Fruit fly (Drosophila melanogaster) whole organism, embryonic: Measurements from ENCODE around the gene pnr.

Experiments
- ATbp ChIP-seq: fragments of 200-800 bp; sonication (Bioruptor generic); optimal IDR thresholded peaks from 2 replicates; lab custom pipeline; 2017; ENCODE audit warnings: missing biosample characterization, mild to moderate bottlenecking, missing genetic modification characterization, missing genetic modification reagents
- Asciz ChIP-seq: fragments of 200-800 bp; sonication (Bioruptor generic); optimal IDR thresholded peaks from 2 replicates; lab custom pipeline; 2017; ENCODE audit warnings: missing biosample characterization, mild to moderate bottlenecking, missing genetic modification characterization, missing genetic modification reagents
- BtbVII ChIP-seq: fragments of 200-800 bp; sonication (Bioruptor generic); optimal IDR thresholded peaks from 3 replicates; lab custom pipeline; 2017; ENCODE audit warnings: missing biosample characterization, mild to moderate bottlenecking, missing genetic modification characterization
- CG10543 ChIP-seq: fragments of 200-800 bp; sonication (Bioruptor generic); optimal IDR thresholded peaks from 3 replicates; lab custom pipeline; 2017; ENCODE audit warnings: missing biosample characterization, mild to moderate bottlenecking, missing genetic modification characterization, moderate library complexity
- CG11695 ChIP-seq: fragments of 200-800 bp; sonication (Bioruptor generic); IDR thresholded peaks from 3 replicates; pipeline ENCODE4 v1.3.6; 2022; ENCODE audit warnings: missing biosample characterization, missing genetic modification characterization
- CG1233 ChIP-seq: fragments of 200-800 bp; sonication (Bioruptor generic); optimal IDR thresholded peaks from 4 replicates; lab custom pipeline; 2018; ENCODE audit warnings: missing biosample characterization, mild to moderate bottlenecking, missing genetic modification characterization
- CG12659 ChIP-seq: fragments of 200-800 bp; sonication (Bioruptor generic); optimal IDR thresholded peaks from 3 replicates; lab custom pipeline; 2017; ENCODE audit warnings: mild to moderate bottlenecking, missing biosample characterization, missing genetic modification reagents, missing genetic modification characterization
- CG15269 ChIP-seq: fragments of 200-800 bp; sonication (Bioruptor generic); optimal IDR thresholded peaks from 2 replicates; lab custom pipeline; 2018; ENCODE audit warnings: missing biosample characterization, mild to moderate bottlenecking, missing genetic modification characterization, moderate library complexity
- CG15479 ChIP-seq: fragments of 200-800 bp; sonication (Bioruptor generic); optimal IDR thresholded peaks from 3 replicates; lab custom pipeline; 2019; ENCODE audit warnings: missing biosample characterization, mild to moderate bottlenecking, missing genetic modification characterization, moderate library complexity
- CG15601 ChIP-seq: fragments of 200-800 bp; sonication (Bioruptor generic); optimal IDR thresholded peaks from 3 replicates; lab custom pipeline; 2019; ENCODE audit warnings: missing biosample characterization, mild to moderate bottlenecking, missing genetic modification characterization, moderate library complexity
- CG18011 ChIP-seq: fragments of 200-800 bp; sonication (Bioruptor generic); optimal IDR thresholded peaks from 2 replicates; lab custom pipeline; 2017; ENCODE audit warnings: missing biosample characterization, missing genetic modification characterization, mild to moderate bottlenecking, moderate library complexity, missing genotype
- CG2678 ChIP-seq: fragments of 200-800 bp; sonication (Bioruptor generic); optimal IDR thresholded peaks from 3 replicates; lab custom pipeline; 2019; ENCODE audit warnings: missing biosample characterization, mild to moderate bottlenecking, missing genetic modification characterization, moderate library complexity
- CG30403 ChIP-seq: fragments of 200-800 bp; sonication (Bioruptor generic); optimal IDR thresholded peaks from 3 replicates; lab custom pipeline; 2016; ENCODE audit warnings: missing biosample characterization, missing genetic modification characterization
- CG31365 ChIP-seq: fragments of 200-800 bp; sonication (Bioruptor generic); optimal IDR thresholded peaks from 2 replicates; lab custom pipeline; 2018; ENCODE audit warnings: missing biosample characterization, mild to moderate bottlenecking, missing genetic modification characterization
- CG3163 ChIP-seq: fragments of 200-800 bp; sonication (Bioruptor generic); optimal IDR thresholded peaks from 3 replicates; lab custom pipeline; 2016; ENCODE audit warnings: missing biosample characterization, missing genetic modification characterization
- CG32532 ChIP-seq: fragments of 200-800 bp; sonication (Bioruptor generic); IDR thresholded peaks from 2 replicates; pipeline ENCODE4 v1.3.6; 2022; ENCODE audit warnings: missing biosample characterization, missing genetic modification characterization
- CG34376 ChIP-seq: fragments of 200-800 bp; sonication (Bioruptor generic); optimal IDR thresholded peaks from 2 replicates; lab custom pipeline; 2018; ENCODE audit warnings: missing biosample characterization, mild to moderate bottlenecking, missing genetic modification characterization
- CG4360 ChIP-seq: fragments of 200-800 bp; sonication (Bioruptor generic); IDR thresholded peaks from 2 replicates; pipeline ENCODE4 v1.3.6; 2022; ENCODE audit warnings: missing biosample characterization, missing genetic modification characterization
- CG5180 ChIP-seq: fragments of 200-800 bp; sonication (Bioruptor generic); optimal IDR thresholded peaks from 3 replicates; lab custom pipeline; 2017; ENCODE audit warnings: missing biosample characterization, missing genetic modification characterization, mild to moderate bottlenecking, moderate library complexity, missing genetic modification reagents
- CG6254 ChIP-seq: fragments of 200-800 bp; sonication (Bioruptor generic); optimal IDR thresholded peaks from 3 replicates; lab custom pipeline; 2017; ENCODE audit warnings: mild to moderate bottlenecking, missing biosample characterization, missing genetic modification reagents, missing genetic modification characterization
- CG7839 ChIP-seq: fragments of 200-800 bp; sonication (Bioruptor generic); optimal IDR thresholded peaks from 3 replicates; lab custom pipeline; 2018; ENCODE audit warnings: missing biosample characterization, mild to moderate bottlenecking, missing genetic modification characterization, moderate library complexity
- Camta ChIP-seq: fragments of 200-800 bp; sonication (Bioruptor generic); optimal IDR thresholded peaks from 2 replicates; lab custom pipeline; 2016; ENCODE audit warnings: missing biosample characterization, missing genetic modification characterization
- HHEX ChIP-seq: fragments of 200-800 bp; sonication (Bioruptor generic); optimal IDR thresholded peaks from 3 replicates; lab custom pipeline; 2017; ENCODE audit warnings: missing biosample characterization, mild to moderate bottlenecking, missing genetic modification characterization, missing genetic modification reagents
- Hr51 ChIP-seq, 2 experiments: fragments of 200-800 bp; sonication (Bioruptor generic); optimal IDR thresholded peaks; 2 replicates in 1 of 2; 3 replicates in 1 of 2; lab custom pipeline; 2016 to 2018; ENCODE audit warnings: missing biosample characterization in 2 of 2, missing genetic modification characterization in 2 of 2, mild to moderate bottlenecking in 1 of 2, moderate library complexity in 1 of 2
- Hsf ChIP-seq: fragments of 200-800 bp; sonication (Bioruptor generic); optimal IDR thresholded peaks from 3 replicates; lab custom pipeline; 2016; ENCODE audit warnings: missing biosample characterization, missing genetic modification characterization
- Max ChIP-seq: fragments of 200-800 bp; sonication (Bioruptor generic); optimal IDR thresholded peaks from 2 replicates; lab custom pipeline; 2016; ENCODE audit warnings: missing biosample characterization, mild to moderate bottlenecking, missing genetic modification characterization
- NfI ChIP-seq: fragments of 200-800 bp; sonication (Bioruptor generic); optimal IDR thresholded peaks from 3 replicates; lab custom pipeline; 2018; ENCODE audit warnings: missing biosample characterization, mild to moderate bottlenecking, missing genetic modification characterization, moderate library complexity
- Pdp1 ChIP-seq, 2 experiments: fragments of 200-800 bp; sonication (Bioruptor generic); optimal IDR thresholded peaks; 3 replicates each; lab custom pipeline; 2016; ENCODE audit warnings: missing biosample characterization in 2 of 2, missing genetic modification characterization in 2 of 2, mild to moderate bottlenecking in 1 of 2, moderate library complexity in 1 of 2
- Rfx ChIP-seq: fragments of 200-800 bp; sonication (Bioruptor generic); IDR thresholded peaks from 2 replicates; pipeline ENCODE4 v1.3.6; 2022; ENCODE audit warnings: missing biosample characterization, missing genetic modification characterization
- Rx ChIP-seq: fragments of 200-800 bp; sonication (Bioruptor generic); IDR thresholded peaks from 2 replicates; pipeline ENCODE4 v1.3.6; 2022; ENCODE audit warnings: missing biosample characterization, missing genetic modification characterization
- Scr ChIP-seq: fragments of 200-800 bp; sonication (Bioruptor generic); IDR thresholded peaks from 2 replicates; pipeline ENCODE4 v1.3.6; 2022; ENCODE audit warnings: missing biosample characterization, missing genetic modification characterization; ENCODE audit not compliant: partially characterized antibody
- bcd ChIP-seq: fragments of 200-800 bp; sonication (Bioruptor generic); optimal IDR thresholded peaks from 2 replicates; lab custom pipeline; 2017; ENCODE audit warnings: missing biosample characterization, mild to moderate bottlenecking, missing genetic modification characterization
- cad ChIP-seq: fragments of >200 bp; optimal IDR thresholded peaks from 2 replicates; lab custom pipeline; 2017; ENCODE audit warnings: missing biosample characterization, missing genetic modification characterization
- cg ChIP-seq: fragments of 200-800 bp; sonication (Bioruptor generic); optimal IDR thresholded peaks from 3 replicates; lab custom pipeline; 2019; ENCODE audit warnings: missing biosample characterization, mild to moderate bottlenecking, missing genetic modification characterization, moderate library complexity
- chn ChIP-seq: fragments of 200-800 bp; sonication (Bioruptor generic); optimal IDR thresholded peaks from 2 replicates; lab custom pipeline; 2016; ENCODE audit warnings: missing biosample characterization, missing genetic modification characterization
- corto ChIP-seq: fragments of 200-800 bp; sonication (Bioruptor generic); optimal IDR thresholded peaks from 2 replicates; lab custom pipeline; 2016; ENCODE audit warnings: missing biosample characterization, mild to moderate bottlenecking, missing genetic modification characterization, moderate library complexity
- dati ChIP-seq: fragments of 200-800 bp; sonication (Bioruptor generic); IDR thresholded peaks from 2 replicates; pipeline ENCODE4 v1.3.6; 2022; ENCODE audit warnings: missing biosample characterization, missing genetic modification characterization
- dm ChIP-seq: fragments of 200-800 bp; sonication (Bioruptor generic); optimal IDR thresholded peaks from 3 replicates; lab custom pipeline; 2016; ENCODE audit warnings: missing biosample characterization, missing genetic modification characterization
- exex ChIP-seq: fragments of 200-800 bp; sonication (Bioruptor generic); optimal IDR thresholded peaks from 4 replicates; lab custom pipeline; 2018; ENCODE audit warnings: missing biosample characterization, mild to moderate bottlenecking, missing genetic modification characterization, moderate library complexity
- grn ChIP-seq: fragments of 200-800 bp; sonication (Bioruptor generic); optimal IDR thresholded peaks from 3 replicates; lab custom pipeline; 2017; ENCODE audit warnings: missing biosample characterization, missing genetic modification characterization
- kah ChIP-seq: fragments of 200-800 bp; sonication (Bioruptor generic); optimal IDR thresholded peaks from 2 replicates; lab custom pipeline; 2018; ENCODE audit warnings: missing biosample characterization, mild to moderate bottlenecking, missing genetic modification characterization
- nerfin-1 ChIP-seq: fragments of 200-800 bp; sonication (Bioruptor generic); optimal IDR thresholded peaks from 3 replicates; lab custom pipeline; 2019; ENCODE audit warnings: missing biosample characterization, mild to moderate bottlenecking, missing genetic modification characterization, moderate library complexity
- nom ChIP-seq: fragments of 200-800 bp; sonication (Bioruptor generic); optimal IDR thresholded peaks from 2 replicates; lab custom pipeline; 2017; ENCODE audit warnings: missing biosample characterization, missing genetic modification characterization, mild to moderate bottlenecking, moderate library complexity, missing genetic modification reagents
- odd ChIP-seq: fragments of 200-800 bp; sonication (Bioruptor generic); optimal IDR thresholded peaks from 2 replicates; lab custom pipeline; 2017; ENCODE audit warnings: missing biosample characterization, mild to moderate bottlenecking, missing genetic modification characterization
- salm ChIP-seq: fragments of 200-800 bp; sonication (Bioruptor generic); optimal IDR thresholded peaks from 2 replicates; lab custom pipeline; 2018; ENCODE audit warnings: missing biosample characterization, mild to moderate bottlenecking, missing genetic modification characterization
- sd ChIP-seq: fragments of 200-800 bp; sonication (Bioruptor generic); optimal IDR thresholded peaks from 3 replicates; lab custom pipeline; 2018; ENCODE audit warnings: missing biosample characterization, mild to moderate bottlenecking, missing genetic modification characterization, moderate library complexity
- slbo ChIP-seq: fragments of 200-800 bp; sonication (Bioruptor generic); IDR thresholded peaks from 2 replicates; pipeline ENCODE4 v1.3.6; 2022; ENCODE audit warnings: missing biosample characterization, missing genetic modification characterization
- wek ChIP-seq: fragments of 200-800 bp; sonication (Bioruptor generic); optimal IDR thresholded peaks from 3 replicates; lab custom pipeline; 2018; ENCODE audit warnings: missing biosample characterization, mild to moderate bottlenecking, missing genetic modification characterization, moderate library complexity

The pnr gene

DNA sequence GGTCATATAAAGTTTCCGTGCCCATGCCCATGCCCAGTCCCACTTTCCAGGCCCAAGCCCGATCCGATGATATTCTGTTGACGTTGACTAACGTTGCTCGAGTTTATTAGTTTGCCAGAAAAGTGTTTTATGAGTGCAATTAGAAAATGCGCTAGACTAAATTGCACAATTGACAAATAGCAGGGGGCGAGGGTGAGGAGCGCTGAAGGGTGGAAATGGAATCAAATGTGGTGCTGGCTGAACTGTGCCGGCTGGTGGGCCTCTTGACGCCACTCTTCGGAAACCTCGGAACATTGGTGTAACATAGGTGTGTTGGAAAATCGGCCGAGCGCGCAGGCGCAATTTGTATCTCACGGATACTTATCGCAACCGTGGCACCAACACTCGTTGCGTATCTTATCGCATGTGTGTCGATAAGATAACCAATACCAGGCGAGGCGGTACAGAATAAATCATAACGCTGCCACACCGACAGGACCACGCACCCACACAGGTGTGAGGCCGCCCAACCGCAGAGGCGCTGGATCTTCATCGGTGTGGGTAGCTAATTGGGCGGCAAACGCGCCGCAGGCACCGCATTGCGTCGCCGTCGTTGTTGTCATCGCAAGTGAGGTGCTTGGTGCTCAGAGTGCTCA lies 14.1 kb upstream of the pnr start:
- TF ChIP-seq Asciz (peak; percentile 51), BtbVII (GFP tag; lab: Kevin White, UChicago) (peak; percentile 46), CG11695 (GFP tag; lab: Robert Waterston, UW) (no peak), CG1233 (peak; percentile 4), Hr51 (GFP tag; optimal IDR thresholded peaks at IDR 0.05; lab: Kevin White, UChicago) (peak in 1 of 2 experiments; percentile 43), grn (GFP tag; lab: Kevin White, UChicago) (peak; percentile 66), Rfx (GFP tag; lab: Robert Waterston, UW) (0 out of 2 replicates have a peak, but pooled peaks have one; percentile 5), nerfin-1 (tag; lab: Kevin White, UChicago) (peak; percentile 25), cg (GFP tag; lab: Kevin White, UChicago) (peak; percentile 83), CG34376 (GFP tag; lab: Kevin White, UChicago) (peak; percentile 38), dm (GFP tag; lab: Kevin White, UChicago) (no peak), CG5180 (peak; percentile 52), Camta (no peak), slbo (GFP tag; lab: Robert Waterston, UW) (0 out of 2 replicates have a peak, but pooled peaks have one; percentile 3), ATbp (peak; percentile 23), CG30403 (GFP tag; lab: Kevin White, UChicago) (no peak), CG15479 (peak; percentile 94), CG2678 (tag; lab: Kevin White, UChicago) (peak; percentile 58), nom (GFP tag; lab: Kevin White, UChicago) (no peak), sd (peak; percentile 22), Rx (GFP tag; lab: Robert Waterston, UW) (no peak), bcd (GFP tag; lab: Kevin White, UChicago) (no peak), CG6254 (GFP tag; lab: Kevin White, UChicago) (peak; percentile 36), chn (no peak), Scr (no peak), CG18011 (no peak), cad (GFP tag; lab: Kevin White, UChicago) (no peak), Max (no peak), exex (peak; percentile 80), Pdp1 (GFP tag; optimal IDR thresholded peaks at IDR 0.05; lab: Kevin White, UChicago) (peak in 1 of 2 experiments; percentile 26), CG15601 (peak; percentile 6), CG15269 (tag; lab: Kevin White, UChicago) (peak; percentile 13), CG4360 (GFP tag; lab: Robert Waterston, UW) (no peak), salm (tag; lab: Kevin White, UChicago) (peak; percentile 30), wek (peak; percentile 39), CG7839 (tag; lab: Kevin White, UChicago) (peak; percentile 16), CG3163 (GFP tag; lab: Kevin White, UChicago) (no peak), odd (GFP tag; lab: Kevin White, UChicago) (peak; percentile 38), CG32532 (peak; percentile 13; the same call in 1 of the 2 replicates), CG31365 (tag; lab: Kevin White, UChicago) (peak; percentile 5), corto (GFP tag; lab: Kevin White, UChicago) (peak; percentile 4), dati (GFP tag; lab: Robert Waterston, UW) (no peak), Hsf (GFP tag; lab: Kevin White, UChicago) (no peak), kah (peak; percentile 39), CG12659 (GFP tag; lab: Kevin White, UChicago) (peak; percentile 10), NfI (GFP tag; lab: Kevin White, UChicago) (peak; percentile 11), HHEX (peak; percentile 29), CG10543 (GFP tag; lab: Kevin White, UChicago) (peak; percentile 82)
